Comparison of ENCODE assay signal across 5 fruit fly cellular contexts in genomic region chr3R:25638961-25639360, dm6.
TF ChIP-seq lines count a peak whose summit lies in the region.

No protein-coding gene starts in this region.

- no peak for TF ChIP-seq CTCF in whole organism, embryonic (GFP tag; optimal IDR thresholded peaks at IDR 0.05; lab: Kevin White, UChicago)

TF ChIP-seq in whole organism, adult, 20 proteins besides CTCF, POLR2A, EP300 and RAD21:
- TF ChIP-seq Hr96 (GFP tag; optimal IDR thresholded peaks at IDR 0.05; lab: Kevin White, UChicago) (no peak), bab1 (GFP tag; optimal IDR thresholded peaks at IDR 0.05; lab: Kevin White, UChicago) (peak; percentile 81), CG7101 (tag; optimal IDR thresholded peaks at IDR 0.05; lab: Kevin White, UChicago) (no peak), tj (GFP tag; optimal IDR thresholded peaks at IDR 0.05; lab: Kevin White, UChicago) (peak; percentile 49), CG14711 (tag; optimal IDR thresholded peaks at IDR 0.05; lab: Kevin White, UChicago) (peak; percentile 31)

TF ChIP-seq in whole organism, embryonic, 481 proteins besides CTCF, POLR2A, EP300 and RAD21:
- TF ChIP-seq jumu (GFP tag; optimal IDR thresholded peaks at IDR 0.05; lab: Kevin White, UChicago) (no peak), Ets65A (GFP tag; lab: Kevin White, UChicago) (no peak), lbe (GFP tag; optimal IDR thresholded peaks at IDR 0.05; lab: Kevin White, UChicago) (peak; percentile 56), Med (GFP tag; lab: Kevin White, UChicago) (peak; percentile 44), sens (GFP tag; lab: Kevin White, UChicago) (peak; percentile 78), zfh1 (GFP tag; IDR thresholded peaks at IDR 0.05; lab: Robert Waterston, UW) (no peak), tio (GFP tag; optimal IDR thresholded peaks at IDR 0.05; lab: Kevin White, UChicago) (no peak), nom (GFP tag; optimal IDR thresholded peaks at IDR 0.05; lab: Kevin White, UChicago) (peak; percentile 2), zf30C (GFP tag; optimal IDR thresholded peaks at IDR 0.05; lab: Kevin White, UChicago) (peak; percentile 60), Xrp1 (GFP tag; IDR thresholded peaks at IDR 0.05; lab: Robert Waterston, UW) (0 out of 2 replicates have a peak, but pooled peaks have one; percentile 21), sna (GFP tag; IDR thresholded peaks at IDR 0.05; lab: Robert Waterston, UW; ENCODE audit: partially characterized antibody) (no peak), CG10979 (tag; optimal IDR thresholded peaks at IDR 0.05; lab: Kevin White, UChicago) (peak; percentile 0), en (GFP tag; optimal IDR thresholded peaks at IDR 0.05; lab: Kevin White, UChicago) (no peak), gem (tag; optimal IDR thresholded peaks at IDR 0.05; lab: Kevin White, UChicago) (peak; percentile 25), chinmo (GFP tag; IDR thresholded peaks at IDR 0.05; lab: Robert Waterston, UW; ENCODE audit: partially characterized antibody) (0 out of 4 replicates have a peak, but pooled peaks have one; percentile 42), dm (GFP tag; optimal IDR thresholded peaks at IDR 0.05; lab: Kevin White, UChicago) (no peak)

TF ChIP-seq in whole organism, prepupa, 60 proteins besides CTCF, POLR2A, EP300 and RAD21 (continues in another document):
- TF ChIP-seq Smox (GFP tag; optimal IDR thresholded peaks at IDR 0.05; lab: Kevin White, UChicago) (peak; percentile 78), spab (GFP tag; optimal IDR thresholded peaks at IDR 0.05; lab: Kevin White, UChicago) (peak; percentile 39), lz (GFP tag; optimal IDR thresholded peaks at IDR 0.05; lab: Kevin White, UChicago) (peak; percentile 76), CG8119 (GFP tag; IDR thresholded peaks at IDR 0.05; lab: Robert Waterston, UW) (no peak), Eip93F (GFP tag; optimal IDR thresholded peaks at IDR 0.05; lab: Kevin White, UChicago) (peak; percentile 66), Ets21C (GFP tag; optimal IDR thresholded peaks at IDR 0.05; lab: Kevin White, UChicago) (peak; percentile 53), dac (GFP tag; optimal IDR thresholded peaks at IDR 0.05; lab: Kevin White, UChicago) (no peak), Eip75B (GFP tag; optimal IDR thresholded peaks at IDR 0.05; lab: Kevin White, UChicago) (peak; percentile 75), CG10631 (GFP tag; optimal IDR thresholded peaks at IDR 0.05; lab: Kevin White, UChicago) (peak; percentile 62), CG9139 (GFP tag; optimal IDR thresholded peaks at IDR 0.05; lab: Kevin White, UChicago) (peak; percentile 4), Eip78C (GFP tag; lab: Kevin White, UChicago) (peak; percentile 93), CG6854 (GFP tag; optimal IDR thresholded peaks at IDR 0.05; lab: Kevin White, UChicago) (peak; percentile 36), eg (GFP tag; IDR thresholded peaks at IDR 0.05; lab: Robert Waterston, UW) (no peak), CG11294 (GFP tag; IDR thresholded peaks at IDR 0.05; lab: Robert Waterston, UW) (no peak), CG16779 (tag; optimal IDR thresholded peaks at IDR 0.05; lab: Kevin White, UChicago) (no peak), CG15336 (GFP tag; IDR thresholded peaks at IDR 0.05; lab: Robert Waterston, UW) (no peak), Lpt (GFP tag; optimal IDR thresholded peaks at IDR 0.05; lab: Kevin White, UChicago) (no peak), CG7368 (GFP tag; optimal IDR thresholded peaks at IDR 0.05; lab: Kevin White, UChicago) (peak; percentile 51), CG34406 (GFP tag; optimal IDR thresholded peaks at IDR 0.05; lab: Kevin White, UChicago) (peak; percentile 66), fkh (GFP tag; optimal IDR thresholded peaks at IDR 0.05; lab: Kevin White, UChicago) (no peak), achi (GFP tag; optimal IDR thresholded peaks at IDR 0.05; lab: Kevin White, UChicago) (peak; percentile 56), Hr4 (GFP tag; optimal IDR thresholded peaks at IDR 0.05; lab: Kevin White, UChicago) (peak; percentile 25), CG3032 (tag; optimal IDR thresholded peaks at IDR 0.05; lab: Kevin White, UChicago) (peak; percentile 65), Sox102F (GFP tag; optimal IDR thresholded peaks at IDR 0.05; lab: Kevin White, UChicago) (peak; percentile 81), Ets96B (tag; optimal IDR thresholded peaks at IDR 0.05; lab: Kevin White, UChicago) (peak; percentile 70)

TF ChIP-seq in whole organism, pupa, 21 proteins besides CTCF, POLR2A, EP300 and RAD21:
- TF ChIP-seq CG13204 (GFP tag; optimal IDR thresholded peaks at IDR 0.05; lab: Kevin White, UChicago) (no peak), CG12605 (GFP tag; IDR thresholded peaks at IDR 0.05; lab: Robert Waterston, UW) (no peak), rn (GFP tag; IDR thresholded peaks at IDR 0.05; lab: Robert Waterston, UW) (no peak), CG34367 (tag; optimal IDR thresholded peaks at IDR 0.05; lab: Kevin White, UChicago) (peak; percentile 47), Ets98B (GFP tag; IDR thresholded peaks at IDR 0.05; lab: Robert Waterston, UW) (no peak), gl (tag; optimal IDR thresholded peaks at IDR 0.05; lab: Kevin White, UChicago) (no peak), fd96Ca (GFP tag; IDR thresholded peaks at IDR 0.05; lab: Robert Waterston, UW) (no peak), EcR (GFP tag; optimal IDR thresholded peaks at IDR 0.05; lab: Kevin White, UChicago) (no peak), CG9948 (tag; optimal IDR thresholded peaks at IDR 0.05; lab: Kevin White, UChicago) (peak; percentile 52), CG8301 (tag; optimal IDR thresholded peaks at IDR 0.05; lab: Kevin White, UChicago) (peak; percentile 18), D1 (tag; optimal IDR thresholded peaks at IDR 0.05; lab: Kevin White, UChicago) (peak; percentile 52), CG4496 (GFP tag; IDR thresholded peaks at IDR 0.05; lab: Robert Waterston, UW) (no peak), CG15710 (tag; optimal IDR thresholded peaks at IDR 0.05; lab: Kevin White, UChicago) (peak; percentile 71), Snoo (tag; optimal IDR thresholded peaks at IDR 0.05; lab: Kevin White, UChicago) (peak; percentile 72), CG32121 (GFP tag; IDR thresholded peaks at IDR 0.05; lab: Robert Waterston, UW) (no peak), CG17806 (tag; optimal IDR thresholded peaks at IDR 0.05; lab: Kevin White, UChicago) (peak; percentile 76), CG10348 (GFP tag; IDR thresholded peaks at IDR 0.05; lab: Robert Waterston, UW) (no peak), Pif1B (GFP tag; optimal IDR thresholded peaks at IDR 0.05; lab: Kevin White, UChicago) (peak; percentile 63), CG8159 (tag; optimal IDR thresholded peaks at IDR 0.05; lab: Kevin White, UChicago) (peak; percentile 76), CG14655 (GFP tag; optimal IDR thresholded peaks at IDR 0.05; lab: Kevin White, UChicago) (peak; percentile 55), Pif1A (GFP tag; optimal IDR thresholded peaks at IDR 0.05; lab: Kevin White, UChicago) (peak; percentile 59)
TF ChIP-seq in whole organism, pupa: peak in this region for 11.

TF ChIP-seq in whole organism, wandering third instar larva, 38 proteins besides CTCF, POLR2A, EP300 and RAD21 (continues in another document):
- TF ChIP-seq CG32264 (GFP tag; optimal IDR thresholded peaks at IDR 0.05; lab: Kevin White, UChicago) (peak; percentile 19), pan (optimal IDR thresholded peaks at IDR 0.05; lab: Kevin White, UChicago) (no peak), lola (GFP tag; optimal IDR thresholded peaks at IDR 0.05; lab: Kevin White, UChicago) (no peak), Sp1 (GFP tag; optimal IDR thresholded peaks at IDR 0.05; lab: Kevin White, UChicago) (peak; percentile 67), HLH106 (tag; optimal IDR thresholded peaks at IDR 0.05; lab: Kevin White, UChicago) (peak; percentile 67), rgr (GFP tag; optimal IDR thresholded peaks at IDR 0.05; lab: Kevin White, UChicago) (peak; percentile 62), ey (GFP tag; optimal IDR thresholded peaks at IDR 0.05; lab: Kevin White, UChicago) (peak; percentile 65), dl (GFP tag; optimal IDR thresholded peaks at IDR 0.05; lab: Kevin White, UChicago; ENCODE audit: insufficient read depth in 1 of 2, partially characterized antibody in 2 of 2) (no peak), usp (GFP tag; optimal IDR thresholded peaks at IDR 0.05; lab: Kevin White, UChicago) (no peak), CrebA (GFP tag; optimal IDR thresholded peaks at IDR 0.05; lab: Kevin White, UChicago; ENCODE audit: borderline replicate concordance) (peak; percentile 57), Myc (optimal IDR thresholded peaks at IDR 0.05; lab: Kevin White, UChicago) (no peak), h (GFP tag; optimal IDR thresholded peaks at IDR 0.05; lab: Kevin White, UChicago) (peak; percentile 78), sv (GFP tag; optimal IDR thresholded peaks at IDR 0.05; lab: Kevin White, UChicago) (no peak), Hnf4 (GFP tag; optimal IDR thresholded peaks at IDR 0.05; lab: Kevin White, UChicago) (peak; percentile 53), Mio (GFP tag; optimal IDR thresholded peaks at IDR 0.05; lab: Kevin White, UChicago) (no peak), woc (GFP tag; optimal IDR thresholded peaks at IDR 0.05; lab: Kevin White, UChicago) (peak; percentile 54), brk (GFP tag; optimal IDR thresholded peaks at IDR 0.05; lab: Kevin White, UChicago) (peak; percentile 59), Rel (GFP tag; optimal IDR thresholded peaks at IDR 0.05; lab: Kevin White, UChicago) (peak; percentile 45), Rel (tag; optimal IDR thresholded peaks at IDR 0.05; lab: Kevin White, UChicago) (no peak), GATAd (GFP tag; optimal IDR thresholded peaks at IDR 0.05; lab: Kevin White, UChicago) (no peak), foxo (GFP tag; optimal IDR thresholded peaks at IDR 0.05; lab: Kevin White, UChicago) (peak in 1 of 2 experiments; percentile 78), dmrt93B (GFP tag; optimal IDR thresholded peaks at IDR 0.05; lab: Kevin White, UChicago) (no peak), br (GFP tag; optimal IDR thresholded peaks at IDR 0.05; lab: Kevin White, UChicago) (peak; percentile 58), sage (GFP tag; optimal IDR thresholded peaks at IDR 0.05; lab: Kevin White, UChicago) (peak; percentile 50), OdsH (GFP tag; optimal IDR thresholded peaks at IDR 0.05; lab: Kevin White, UChicago) (peak; percentile 57), Jra (GFP tag; optimal IDR thresholded peaks at IDR 0.05; lab: Kevin White, UChicago) (peak; percentile 29), Vsx2 (GFP tag; optimal IDR thresholded peaks at IDR 0.05; lab: Kevin White, UChicago; ENCODE audit: partially characterized antibody) (no peak), Abd-B (GFP tag; optimal IDR thresholded peaks at IDR 0.05; lab: Kevin White, UChicago) (no peak), Dif (GFP tag; optimal IDR thresholded peaks at IDR 0.05; lab: Kevin White, UChicago; ENCODE audit: partially characterized antibody) (no peak), CG9705 (GFP tag; optimal IDR thresholded peaks at IDR 0.05; lab: Kevin White, UChicago) (peak; percentile 1), Dfd (GFP tag; optimal IDR thresholded peaks at IDR 0.05; lab: Kevin White, UChicago) (no peak), jim (GFP tag; optimal IDR thresholded peaks at IDR 0.05; lab: Kevin White, UChicago) (no peak), dsf (GFP tag; optimal IDR thresholded peaks at IDR 0.05; lab: Kevin White, UChicago; ENCODE audit: borderline replicate concordance) (no peak), psq (GFP tag; optimal IDR thresholded peaks at IDR 0.05; lab: Kevin White, UChicago) (peak; percentile 76)
